Worm (Caenorhabditis elegans) whole organism, L4 larva: Measurements from ENCODE around the gene dhrr-1.

ENCODE experiments used
- F49E8.2 ChIP-seq: sonication (generic microtip); optimal IDR thresholded peaks from 2 replicates; lab custom pipeline; 2016; ENCODE audit warnings: missing compliant biosample characterization, mild to moderate bottlenecking, missing genetic modification characterization, borderline replicate concordance
- R02D3.7 ChIP-seq: fragments of 150-350 bp; sonication (generic microtip); optimal IDR thresholded peaks from 3 replicates; lab custom pipeline; 2014; ENCODE audit warnings: missing biosample characterization, missing genetic modification characterization
- Y105C5A.15 ChIP-seq: fragments of 200-800 bp; sonication (Bioruptor generic); IDR thresholded peaks from 2 replicates; pipeline ENCODE4 v1.3.6; 2022; ENCODE audit warnings: missing genetic modification characterization, missing compliant biosample characterization
- aha-1 ChIP-seq: fragments of 150-350 bp; peaks from one replicate; lab custom pipeline; 2014; ENCODE audit warnings: missing biosample characterization, missing genetic modification characterization
- arid-1 ChIP-seq: fragments of 200-800 bp; sonication (Bioruptor generic); conservative IDR thresholded peaks from 2 replicates; pipeline ENCODE4 v1.3.6; 2022; ENCODE audit warnings: missing genetic modification reagents, missing genetic modification characterization, missing compliant biosample characterization
- ctbp-1 ChIP-seq: fragments of 200-800 bp; sonication (Bioruptor generic); IDR thresholded peaks from 2 replicates; pipeline ENCODE4 v1.3.6; 2022; ENCODE audit warnings: missing genetic modification reagents, missing genetic modification characterization, missing compliant biosample characterization
- daf-12 ChIP-seq: fragments of 150-350 bp; optimal IDR thresholded peaks from 2 replicates; lab custom pipeline; 2014; ENCODE audit warnings: missing biosample characterization, missing genetic modification reagents, missing genetic modification characterization
- daf-16 ChIP-seq, 3 experiments: sonication (generic microtip); optimal IDR thresholded peaks; 2 replicates each; lab custom pipeline; 2016 to 2017; ENCODE audit warnings: missing genetic modification characterization in 3 of 3, missing genetic modification reagents in 3 of 3, mild to moderate bottlenecking in 2 of 3, missing compliant biosample characterization in 2 of 3, missing biosample characterization in 1 of 3, moderate library complexity in 1 of 3
- daf-19 ChIP-seq: fragments of 200-800 bp; sonication (Bioruptor generic); conservative IDR thresholded peaks from 2 replicates; pipeline ENCODE4 v1.3.6; 2022; ENCODE audit warnings: missing genetic modification characterization, missing compliant biosample characterization
- dmd-6 ChIP-seq: fragments of 200-800 bp; sonication (Bioruptor generic); IDR thresholded peaks from 2 replicates; pipeline ENCODE4 v1.3.6; 2022; ENCODE audit warnings: missing genetic modification reagents, missing genetic modification characterization, missing compliant biosample characterization
- dmd-9 ChIP-seq: fragments of 200-800 bp; sonication (Bioruptor generic); IDR thresholded peaks from 2 replicates; pipeline ENCODE4 v1.3.6; 2022; ENCODE audit warnings: missing genetic modification reagents, missing genetic modification characterization, missing compliant biosample characterization
- dpl-1 ChIP-seq: fragments of 150-350 bp; optimal IDR thresholded peaks from 2 replicates; lab custom pipeline; 2014; ENCODE audit warnings: missing biosample characterization, missing genetic modification reagents, missing genetic modification characterization
- egl-27 ChIP-seq: sonication (generic microtip); optimal IDR thresholded peaks from 3 replicates; lab custom pipeline; 2017; ENCODE audit warnings: missing biosample characterization, missing genetic modification reagents, missing genetic modification characterization
- gei-8 ChIP-seq: fragments of 200-800 bp; sonication (Bioruptor generic); optimal IDR thresholded peaks from 2 replicates; lab custom pipeline; 2018; ENCODE audit warnings: mild to moderate bottlenecking, missing genetic modification characterization, missing compliant biosample characterization
- hif-1 ChIP-seq, 2 experiments: sonication (generic microtip); optimal IDR thresholded peaks; 2 replicates each; lab custom pipeline; 2016 to 2017; ENCODE audit warnings: missing compliant biosample characterization in 2 of 2, missing genetic modification characterization in 2 of 2, missing genetic modification reagents in 2 of 2, missing genotype in 2 of 2, mild to moderate bottlenecking in 1 of 2
- hlh-11 ChIP-seq: fragments of 200-800 bp; sonication (Bioruptor generic); optimal IDR thresholded peaks from 2 replicates; lab custom pipeline; 2018; ENCODE audit warnings: mild to moderate bottlenecking, missing genetic modification characterization, missing compliant biosample characterization
- hmg-1.1 ChIP-seq: fragments of 200-800 bp; sonication (Bioruptor generic); IDR thresholded peaks from 2 replicates; pipeline ENCODE4 v1.3.6; 2022; ENCODE audit warnings: missing genetic modification reagents, missing genetic modification characterization, missing compliant biosample characterization
- lin-13 ChIP-seq: fragments of 150-350 bp; optimal IDR thresholded peaks from 2 replicates; lab custom pipeline; 2014; ENCODE audit warnings: missing biosample characterization, missing genetic modification reagents, missing genetic modification characterization
- lin-15B ChIP-seq: fragments of 150-350 bp; sonication (generic microtip); optimal IDR thresholded peaks from 3 replicates; lab custom pipeline; 2014; ENCODE audit warnings: missing biosample characterization, missing genetic modification characterization
- lin-38 ChIP-seq: fragments of 200-800 bp; sonication (Bioruptor generic); IDR thresholded peaks from 2 replicates; pipeline ENCODE4 v1.3.6; 2022; ENCODE audit warnings: missing genetic modification reagents, missing genetic modification characterization, missing compliant biosample characterization
- lsy-2 ChIP-seq, 2 experiments: fragments of 150-350 bp in 1 of 2; sonication (generic microtip) in 1 of 2; optimal IDR thresholded peaks; 2 replicates each; lab custom pipeline; 2014 to 2017; ENCODE audit warnings: missing biosample characterization in 2 of 2, missing genetic modification characterization in 2 of 2
- mdt-29 ChIP-seq: fragments of 200-800 bp; sonication (Bioruptor generic); IDR thresholded peaks from 2 replicates; pipeline ENCODE4 v1.3.6; 2022; ENCODE audit warnings: missing genetic modification reagents, missing genetic modification characterization, missing compliant biosample characterization
- mep-1 ChIP-seq: fragments of 150-350 bp; sonication (generic microtip); optimal IDR thresholded peaks from 3 replicates; lab custom pipeline; 2014; ENCODE audit warnings: missing biosample characterization, missing genetic modification characterization
- mes-2 ChIP-seq: sonication (generic microtip); optimal IDR thresholded peaks from 2 replicates; lab custom pipeline; 2016; ENCODE audit warnings: missing genotype, mild to moderate bottlenecking, missing genetic modification characterization, missing compliant biosample characterization; ENCODE audit not compliant: poor library complexity, severe bottlenecking
- mxl-2 ChIP-seq: fragments of 200-800 bp; sonication (Bioruptor generic); conservative IDR thresholded peaks from 2 replicates; pipeline ENCODE4 v1.3.6; 2022; ENCODE audit warnings: missing genetic modification reagents, missing genetic modification characterization, missing compliant biosample characterization
- mxl-3 ChIP-seq: fragments of 200-800 bp; sonication (Bioruptor generic); optimal IDR thresholded peaks from 2 replicates; lab custom pipeline; 2018; ENCODE audit warnings: mild to moderate bottlenecking, missing genetic modification characterization, missing compliant biosample characterization
- nhr-10 ChIP-seq: fragments of 150-350 bp; optimal IDR thresholded peaks from 2 replicates; lab custom pipeline; 2014; ENCODE audit warnings: missing biosample characterization, missing genetic modification characterization
- nhr-42 ChIP-seq: fragments of 200-800 bp; sonication (Bioruptor generic); IDR thresholded peaks from 2 replicates; pipeline ENCODE4 v1.3.6; 2022; ENCODE audit warnings: missing genetic modification characterization, missing compliant biosample characterization
- nhr-77 ChIP-seq: fragments of 150-350 bp; optimal IDR thresholded peaks from 2 replicates; lab custom pipeline; 2014; ENCODE audit warnings: missing biosample characterization, missing genetic modification characterization
- pha-4 ChIP-seq, 2 experiments: fragments of 150-350 bp in 1 of 2; fragments of 200-800 bp in 1 of 2; sonication (Bioruptor generic) in 1 of 2; IDR thresholded peaks in 1 of 2; optimal IDR thresholded peaks in 1 of 2; 2 replicates each; pipeline versions ENCODE4 v1.3.6 to Lab custom; 2014 to 2022; ENCODE audit warnings: missing genetic modification characterization in 2 of 2, missing genetic modification reagents in 2 of 2, missing biosample characterization in 1 of 2, missing compliant biosample characterization in 1 of 2
- rbr-2 ChIP-seq: sonication (generic microtip); optimal IDR thresholded peaks from 2 replicates; lab custom pipeline; 2016; ENCODE audit warnings: missing genotype, missing genetic modification characterization, missing compliant biosample characterization
- set-16 ChIP-seq: fragments of 200-800 bp; sonication (Bioruptor generic); IDR thresholded peaks from 2 replicates; pipeline ENCODE4 v1.3.6; 2022; ENCODE audit warnings: missing genetic modification reagents, missing genetic modification characterization, missing compliant biosample characterization
- skn-1 ChIP-seq: fragments of 150-350 bp; optimal IDR thresholded peaks from 2 replicates; lab custom pipeline; 2014; ENCODE audit warnings: missing biosample characterization, missing genetic modification characterization
- snpc-1.2 ChIP-seq: fragments of 200-800 bp; sonication (Bioruptor generic); IDR thresholded peaks from 2 replicates; pipeline ENCODE4 v1.3.6; 2022; ENCODE audit warnings: missing genetic modification reagents, missing genetic modification characterization, missing compliant biosample characterization
- unc-130 ChIP-seq: sonication (generic microtip); optimal IDR thresholded peaks from 2 replicates; lab custom pipeline; 2016; ENCODE audit warnings: missing genetic modification reagents, missing genetic modification characterization, missing compliant biosample characterization
- unc-39 ChIP-seq: sonication (generic microtip); optimal IDR thresholded peaks from 2 replicates; lab custom pipeline; 2017; ENCODE audit warnings: missing biosample characterization, missing genetic modification characterization
- unc-62 ChIP-seq, 3 experiments: fragments of 150-350 bp in 1 of 3; sonication (generic microtip); optimal IDR thresholded peaks in 2 of 3; peaks in 1 of 3; 1 replicate in 1 of 3; 2 replicates in 2 of 3; lab custom pipeline; 2014 to 2017; ENCODE audit warnings: missing biosample characterization in 3 of 3, missing genetic modification characterization in 3 of 3, missing genetic modification reagents in 3 of 3, missing genotype in 1 of 3
- zag-1 ChIP-seq: fragments of 150-350 bp; optimal IDR thresholded peaks from 2 replicates; lab custom pipeline; 2014; ENCODE audit warnings: missing biosample characterization, missing genetic modification characterization
- zfp-3 ChIP-seq: fragments of 200-800 bp; sonication (Bioruptor generic); conservative IDR thresholded peaks from 2 replicates; pipeline ENCODE4 v1.3.6; 2022; ENCODE audit warnings: missing genetic modification reagents, missing genetic modification characterization, missing compliant biosample characterization
- ztf-7 ChIP-seq: fragments of 150-350 bp; optimal IDR thresholded peaks from 2 replicates; lab custom pipeline; 2014; ENCODE audit warnings: missing biosample characterization, missing genetic modification characterization

Gene dhrr-1

DNA sequence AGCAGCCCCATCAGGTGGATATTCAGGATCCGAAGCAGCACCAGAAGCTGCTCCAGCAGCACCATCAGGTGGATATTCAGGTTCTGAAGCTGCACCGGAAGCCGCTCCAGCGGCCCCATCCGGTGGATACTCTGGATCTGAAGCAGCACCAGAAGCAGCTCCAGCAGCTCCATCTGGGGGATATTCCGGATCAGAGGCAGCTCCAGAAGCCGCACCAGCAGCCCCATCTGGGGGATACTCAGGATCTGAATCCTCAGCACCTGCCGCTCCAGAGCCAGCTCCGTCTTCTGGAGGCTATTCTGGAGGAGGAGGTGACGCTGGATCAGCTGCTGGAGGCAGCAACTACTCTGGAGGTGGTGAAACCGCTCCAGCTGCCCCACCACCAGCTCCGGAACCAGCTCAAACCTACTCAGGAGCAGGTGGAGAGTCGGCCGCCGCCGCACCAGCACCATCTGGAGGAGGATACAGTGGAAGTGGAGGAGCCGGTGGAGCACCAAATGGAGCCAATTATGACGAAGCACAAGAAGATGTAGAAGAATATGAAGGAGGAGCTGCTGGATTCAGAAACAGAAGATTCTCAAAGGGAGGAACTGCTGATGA is 20.3 kb downstream of the dhrr-1 start:
- peak in 1 of 2 experiments; percentile 15 for TF ChIP-seq unc-62 (GFP tag; optimal IDR thresholded peaks at IDR 0.05 in 1 of 2; lab: Kevin White, UChicago)
- TF ChIP-seq unc-62 (tag; optimal IDR thresholded peaks at IDR 0.05; lab: Kevin White, UChicago) = no peak
- TF ChIP-seq mdt-29 (GFP tag; lab: Robert Waterston, UW) = no peak
- peak; percentile 69; the same call in 1 of the 2 replicates for TF ChIP-seq pha-4 (GFP tag; IDR thresholded peaks at IDR 0.05; lab: Robert Waterston, UW)
- TF ChIP-seq pha-4 (tag; optimal IDR thresholded peaks at IDR 0.05; lab: Kevin White, UChicago) = no peak
- TF ChIP-seq set-16 = peak; percentile 96

ce11 chrIII:8967639-8968038 is 23.2 kb downstream of the dhrr-1 start, which contains the start of the genes bud-13 and rpap-2:
Gene bud-13 (minus strand): TSS chrIII:8967727.
Gene rpap-2 (plus strand): TSS chrIII:8967967.
- TF ChIP-seq hif-1 (tag; optimal IDR thresholded peaks at IDR 0.05; lab: Kevin White, UChicago) (peak in 1 of 2 experiments; percentile 22), dpl-1 (peak; percentile 29), mes-2 (peak; percentile 91), mep-1 (tag; lab: Kevin White, UChicago) (no peak)

ce11 chrIII:8971255-8972020 is 27.0 kb downstream of the dhrr-1 start, which contains the start of the genes eif-3.D and R08D7.4:
Gene eif-3.D (minus strand): TSS chrIII:8971578.
Gene R08D7.4 (plus strand): TSS chrIII:8971892.
- peak; percentile 65 for TF ChIP-seq rbr-2
- no peak for TF ChIP-seq zfp-3 (GFP tag; lab: Robert Waterston, UW)
- TF ChIP-seq mxl-3 (GFP tag; lab: Kevin White, UChicago) = peak; percentile 13
- TF ChIP-seq F49E8.2 (tag; lab: Kevin White, UChicago) = no peak
- peak in 1 of 2 experiments; percentile 80 for TF ChIP-seq lsy-2 (tag; optimal IDR thresholded peaks at IDR 0.05; lab: Kevin White, UChicago)
- TF ChIP-seq dmd-6 (GFP tag; lab: Robert Waterston, UW) = peak; percentile 45
- TF ChIP-seq set-16 = no peak
- peak; percentile 34 for TF ChIP-seq ztf-7 (tag; lab: Kevin White, UChicago)
- TF ChIP-seq mxl-2 (GFP tag; lab: Robert Waterston, UW) = no peak
- TF ChIP-seq unc-39 (tag; lab: Kevin White, UChicago) = no peak
- no peak for TF ChIP-seq daf-12 (tag; lab: Kevin White, UChicago)
- TF ChIP-seq unc-130 = no peak
- no peak for TF ChIP-seq nhr-77 (tag; lab: Kevin White, UChicago)
- TF ChIP-seq Y105C5A.15 (GFP tag; lab: Robert Waterston, UW) = no peak
- no peak for TF ChIP-seq skn-1 (tag; lab: Kevin White, UChicago)
- no peak for TF ChIP-seq ctbp-1 (GFP tag; lab: Robert Waterston, UW)
- no peak for TF ChIP-seq gei-8 (GFP tag; lab: Kevin White, UChicago)
- no peak for TF ChIP-seq zag-1 (tag; lab: Kevin White, UChicago)
- TF ChIP-seq aha-1 (tag; lab: Kevin White, UChicago) = peak; percentile 65
- no peak for TF ChIP-seq snpc-1.2
- TF ChIP-seq lin-13 (GFP tag; lab: Kevin White, UChicago) = no peak
- no peak for TF ChIP-seq lin-15B (tag; lab: Kevin White, UChicago)
- TF ChIP-seq hlh-11 (tag; lab: Kevin White, UChicago) = peak; percentile 51
- peak in 1 of 2 experiments; percentile 35 for TF ChIP-seq daf-16 (GFP tag; optimal IDR thresholded peaks at IDR 0.05; lab: Kevin White, UChicago)
- peak; percentile 33 for TF ChIP-seq daf-16 (tag; optimal IDR thresholded peaks at IDR 0.05; lab: Kevin White, UChicago)
- TF ChIP-seq nhr-42 (GFP tag; lab: Robert Waterston, UW) = no peak
- TF ChIP-seq arid-1 (GFP tag; lab: Robert Waterston, UW) = peak; percentile 52; the same call in 1 of the 2 replicates
- peak; percentile 69 for TF ChIP-seq dpl-1
- TF ChIP-seq pha-4 (GFP tag; IDR thresholded peaks at IDR 0.05; lab: Robert Waterston, UW) = 0 out of 2 replicates have a peak, but pooled peaks have one; percentile 31
- no peak for TF ChIP-seq pha-4 (tag; optimal IDR thresholded peaks at IDR 0.05; lab: Kevin White, UChicago)
- TF ChIP-seq mes-2 = peak; percentile 88
- no peak for TF ChIP-seq dmd-9 (GFP tag; lab: Robert Waterston, UW)
- TF ChIP-seq R02D3.7 (tag; lab: Kevin White, UChicago) = no peak
- TF ChIP-seq nhr-10 (tag; lab: Kevin White, UChicago) = no peak
- TF ChIP-seq hmg-1.1 (GFP tag; lab: Robert Waterston, UW) = peak; percentile 57; the same call in 1 of the 2 replicates
- no peak for TF ChIP-seq egl-27 (tag; lab: Kevin White, UChicago)
- TF ChIP-seq lin-38 (GFP tag; lab: Robert Waterston, UW) = peak; percentile 70
- TF ChIP-seq daf-19 (GFP tag; lab: Robert Waterston, UW) = no peak
- peak; percentile 64 for TF ChIP-seq mep-1 (tag; lab: Kevin White, UChicago)
